Worm (Caenorhabditis elegans): ENCODE results near the gene Y26E6A.3.

DNA sequence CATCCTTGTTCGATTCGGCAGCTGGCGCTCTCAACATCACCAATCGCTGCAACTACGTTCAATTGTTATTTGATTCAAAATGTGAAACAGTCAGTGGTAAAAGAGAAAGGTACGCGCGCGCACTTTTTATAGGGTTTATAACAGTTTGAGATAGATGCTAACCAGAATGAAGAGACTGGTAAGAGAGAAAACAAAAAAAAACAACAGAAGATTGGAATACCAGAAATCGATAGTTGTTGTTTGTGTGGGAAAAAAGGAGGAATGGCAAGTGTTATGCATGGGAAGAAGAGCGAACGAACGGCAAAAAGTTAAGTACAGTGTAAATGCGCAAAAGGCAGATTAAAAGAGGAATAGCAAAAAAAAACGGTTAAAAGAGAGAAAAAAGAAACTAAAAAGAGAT is at the start of gene Y26E6A.3:
- TF ChIP-seq unc-39 (tag; optimal IDR thresholded peaks at IDR 0.05), result no peak
- no peak for TF ChIP-seq unc-62 (GFP tag; optimal IDR thresholded peaks at IDR 0.05)
- TF ChIP-seq hmg-11 (tag; optimal IDR thresholded peaks at IDR 0.05), result no peak
- no peak for TF ChIP-seq elt-3 (tag; optimal IDR thresholded peaks at IDR 0.05)
- TF ChIP-seq nhr-76 (tag; optimal IDR thresholded peaks at IDR 0.05), result no peak
- TF ChIP-seq mdl-1 (tag; optimal IDR thresholded peaks at IDR 0.05), result no peak
- TF ChIP-seq ztf-11 (tag; optimal IDR thresholded peaks at IDR 0.05), result no peak

Data from whole organism, L3 larva.